Worm (Caenorhabditis elegans) whole organism, L4/young adult: Measurements from ENCODE around the gene F44E7.3.

Source experiments
- W03F9.2 ChIP-seq: fragments of 150-350 bp; optimal IDR thresholded peaks from 2 replicates; lab custom pipeline; 2014; ENCODE audit warnings: missing biosample characterization, missing genetic modification characterization
- him-1 ChIP-seq: sonication (generic microtip); optimal IDR thresholded peaks from 2 replicates; lab custom pipeline; 2016; ENCODE audit warnings: missing genotype, missing genetic modification reagents, missing genetic modification characterization, missing compliant biosample characterization

DNA sequence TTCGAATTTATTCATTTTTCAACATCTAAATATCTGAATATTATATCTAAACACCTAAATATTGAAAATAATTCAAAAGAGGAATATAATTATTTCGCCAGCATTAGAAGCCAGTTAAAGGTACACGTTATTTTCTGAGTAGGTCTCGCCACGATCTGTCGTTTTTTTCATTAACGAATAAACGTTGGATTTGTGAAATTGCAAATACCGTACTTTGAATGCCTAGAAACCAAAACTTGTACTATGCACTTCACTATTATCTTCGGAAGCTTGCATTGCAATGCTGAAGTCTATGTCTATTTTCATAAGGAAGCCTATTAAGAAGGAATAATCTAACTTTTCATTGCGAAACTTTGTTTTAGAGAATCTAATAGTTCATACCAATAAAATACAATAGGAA, 758 bp downstream of the F44E7.3 start:
- no peak for TF ChIP-seq W03F9.2 (tag; lab: Kevin White, UChicago)
- no peak for TF ChIP-seq him-1 (tag; lab: Kevin White, UChicago)
